Fruit fly (Drosophila melanogaster) whole organism, embryonic: ENCODE measurements around the gene CG13457.

Source experiments
- CG11504 ChIP-seq: fragments of 200-800 bp; sonication (Bioruptor generic); optimal IDR thresholded peaks from 3 replicates; lab custom pipeline; 2019; ENCODE audit warnings: missing biosample characterization, mild to moderate bottlenecking, missing genetic modification characterization, moderate library complexity
- CG15696 ChIP-seq: fragments of 200-800 bp; sonication (Bioruptor generic); optimal IDR thresholded peaks from 2 replicates; lab custom pipeline; 2019; ENCODE audit warnings: missing biosample characterization, mild to moderate bottlenecking, missing genetic modification characterization, moderate library complexity
- CG2889 ChIP-seq: fragments of 200-800 bp; sonication (Bioruptor generic); IDR thresholded peaks from 3 replicates; pipeline ENCODE4 v1.3.6; 2022; ENCODE audit warnings: missing biosample characterization, missing genetic modification characterization
- CG7357 ChIP-seq: fragments of 200-800 bp; sonication (Bioruptor generic); IDR thresholded peaks from 3 replicates; pipeline ENCODE4 v1.3.6; 2022; ENCODE audit warnings: missing biosample characterization, missing genetic modification characterization
- D ChIP-seq, 2 experiments: fragments of 200-800 bp in 1 of 2; fragments of >200 bp in 1 of 2; sonication (Bioruptor generic) in 1 of 2; optimal IDR thresholded peaks; 2 replicates in 1 of 2; 3 replicates in 1 of 2; lab custom pipeline; 2017; ENCODE audit warnings: mild to moderate bottlenecking in 1 of 2, missing biosample characterization in 1 of 2, missing genetic modification characterization in 1 of 2, missing genetic modification reagents in 1 of 2
- E2f1 ChIP-seq: fragments of 200-800 bp; sonication (Bioruptor generic); IDR thresholded peaks from 2 replicates; pipeline ENCODE4 v1.3.6; 2022; ENCODE audit warnings: missing biosample characterization, missing genetic modification characterization
- Oaz ChIP-seq: fragments of 200-800 bp; sonication (Bioruptor generic); IDR thresholded peaks from 2 replicates; pipeline ENCODE4 v1.3.6; 2022; ENCODE audit warnings: missing biosample characterization, missing genetic modification characterization
- pb ChIP-seq: fragments of 200-800 bp; sonication (Bioruptor generic); optimal IDR thresholded peaks from 3 replicates; lab custom pipeline; 2016; ENCODE audit warnings: missing biosample characterization, missing genetic modification characterization
- pros ChIP-seq: fragments of 200-800 bp; sonication (Bioruptor generic); optimal IDR thresholded peaks from 3 replicates; lab custom pipeline; 2019; ENCODE audit warnings: missing biosample characterization, mild to moderate bottlenecking, missing genetic modification characterization, moderate library complexity

- TF ChIP-seq CG15696 (tag; lab: Kevin White, UChicago), result no peak
- no peak for TF ChIP-seq CG11504 (tag; lab: Kevin White, UChicago)
- TF ChIP-seq E2f1, result no peak
- no peak for TF ChIP-seq pros (GFP tag; lab: Kevin White, UChicago)
- no peak for TF ChIP-seq pb
- no peak for TF ChIP-seq CG7357 (GFP tag; lab: Robert Waterston, UW)
- TF ChIP-seq CG2889, result no peak
- TF ChIP-seq Oaz, result no peak
- TF ChIP-seq D (optimal IDR thresholded peaks at IDR 0.05; lab: Kevin White, UChicago), result no peak
- no peak for TF ChIP-seq D (GFP tag; optimal IDR thresholded peaks at IDR 0.05; lab: Kevin White, UChicago)
Observed at dm6 chr3L:15099541-15099940, 31.6 kb downstream of the CG13457 start.
